Worm (Caenorhabditis elegans) whole organism, mixed stage, embryonic: ENCODE measurements around the gene col-12.

Source experiments
- blmp-1 ChIP-seq: fragments of 150-350 bp; optimal IDR thresholded peaks from 2 replicates; lab custom pipeline; 2014; ENCODE audit warnings: missing biosample characterization, missing genetic modification characterization
- flh-1 ChIP-seq: fragments of 200-800 bp; sonication (Bioruptor generic); optimal IDR thresholded peaks from 2 replicates; lab custom pipeline; 2018; ENCODE audit warnings: mild to moderate bottlenecking, missing genetic modification characterization, moderate library complexity, missing compliant biosample characterization
- lin-13 ChIP-seq: fragments of 150-350 bp; optimal IDR thresholded peaks from 2 replicates; lab custom pipeline; 2014; ENCODE audit warnings: missing biosample characterization, missing genetic modification characterization
- mep-1 ChIP-seq: fragments of 150-350 bp; optimal IDR thresholded peaks from 2 replicates; lab custom pipeline; 2017; ENCODE audit warnings: missing biosample characterization, missing genetic modification reagents, missing genetic modification characterization, inconsistent platforms
- nhr-12 ChIP-seq: fragments of 150-350 bp; optimal IDR thresholded peaks from 2 replicates; lab custom pipeline; 2014; ENCODE audit warnings: missing biosample characterization, missing genetic modification characterization
- nhr-237 ChIP-seq: fragments of 150-350 bp; optimal IDR thresholded peaks from 2 replicates; lab custom pipeline; 2014; ENCODE audit warnings: missing biosample characterization, missing genetic modification characterization
- nhr-28 ChIP-seq: fragments of 150-350 bp; optimal IDR thresholded peaks from 2 replicates; lab custom pipeline; 2014; ENCODE audit warnings: missing biosample characterization, missing genetic modification characterization
- pha-4 ChIP-seq: fragments of 150-350 bp; optimal IDR thresholded peaks from 2 replicates; lab custom pipeline; 2018; ENCODE audit warnings: missing biosample characterization, missing genetic modification reagents, missing genetic modification characterization
- snpc-4 ChIP-seq: fragments of 150-350 bp; optimal IDR thresholded peaks from 2 replicates; lab custom pipeline; 2014; ENCODE audit warnings: missing biosample characterization, missing genetic modification characterization
- ztf-11 ChIP-seq: fragments of 150-350 bp; optimal IDR thresholded peaks from 2 replicates; lab custom pipeline; 2014; ENCODE audit warnings: missing biosample characterization, missing genetic modification characterization

DNA sequence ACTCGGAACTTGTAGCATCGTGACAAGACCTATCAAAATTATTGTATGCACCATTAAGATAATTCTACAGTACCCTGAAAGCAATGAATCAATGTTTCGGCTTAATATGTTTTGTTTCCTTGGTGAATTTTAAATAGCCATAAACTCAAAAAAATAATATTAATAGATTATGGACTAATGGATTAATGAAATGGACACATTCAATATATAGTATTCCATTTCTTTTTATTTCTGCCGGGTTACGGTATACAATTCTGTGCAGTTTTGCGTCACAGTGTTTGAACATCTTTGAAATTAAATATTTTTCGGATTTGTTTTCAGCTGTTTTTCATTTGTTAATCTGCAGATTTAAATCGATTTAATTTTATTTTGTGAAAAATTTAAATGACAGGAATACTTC, 11.6 kb upstream of the col-12 start, which contains the start of gene set-22:
- no peak for TF ChIP-seq nhr-12 (tag; lab: Kevin White, UChicago)
- TF ChIP-seq nhr-28 (tag; lab: Kevin White, UChicago): no peak
- TF ChIP-seq snpc-4 (tag; lab: Kevin White, UChicago): no peak
- TF ChIP-seq lin-13: no peak
- no peak for TF ChIP-seq pha-4
- no peak for TF ChIP-seq blmp-1 (tag; lab: Kevin White, UChicago)
- no peak for TF ChIP-seq mep-1 (tag; lab: Kevin White, UChicago)
- no peak for TF ChIP-seq nhr-237 (tag; lab: Kevin White, UChicago)
- no peak for TF ChIP-seq flh-1
- TF ChIP-seq ztf-11 (tag; lab: Kevin White, UChicago): no peak
